Fruit fly (Drosophila melanogaster): ENCODE measurements around the gene Akap200.
A peak's percentile ranks its signal among the peaks of the same experiment; 100 is the strongest.

The Akap200 gene

dm6 chr2L:8461782-8462453 lies 46.4 kb downstream of the Akap200 start (continued):
- TF ChIP-seq CG9932 (GFP tag; IDR thresholded peaks at IDR 0.05) (no peak; the same call in 1 of the 2 replicates), CG10462 (GFP tag; optimal IDR thresholded peaks at IDR 0.05) (no peak), Doc2 (GFP tag; IDR thresholded peaks at IDR 0.05) (no peak), dpn (GFP tag; optimal IDR thresholded peaks at IDR 0.05) (peak; percentile 14 to 25), eyg (GFP tag; optimal IDR thresholded peaks at IDR 0.05) (no peak), hbn (GFP tag; IDR thresholded peaks at IDR 0.05; ENCODE audit: partially characterized antibody) (no peak), YL-1 (GFP tag; optimal IDR thresholded peaks at IDR 0.05) (no peak), CG15479 (GFP tag; optimal IDR thresholded peaks at IDR 0.05) (no peak), sqz (GFP tag; optimal IDR thresholded peaks at IDR 0.05) (no peak), CG12219 (GFP tag; optimal IDR thresholded peaks at IDR 0.05) (no peak), CG3838 (GFP tag; optimal IDR thresholded peaks at IDR 0.05) (no peak), CG7357 (GFP tag; IDR thresholded peaks at IDR 0.05) (no peak), CG30403 (GFP tag; optimal IDR thresholded peaks at IDR 0.05) (peak; percentile 39), pros (GFP tag; optimal IDR thresholded peaks at IDR 0.05) (no peak), CG9437 (GFP tag; optimal IDR thresholded peaks at IDR 0.05) (no peak), tup (GFP tag; optimal IDR thresholded peaks at IDR 0.05) (no peak), CTCF (GFP tag; optimal IDR thresholded peaks at IDR 0.05) (no peak), CG15011 (GFP tag; optimal IDR thresholded peaks at IDR 0.05) (peak; percentile 19), emc (GFP tag; optimal IDR thresholded peaks at IDR 0.05) (no peak), maf-S (GFP tag; optimal IDR thresholded peaks at IDR 0.05) (no peak), onecut (GFP tag; IDR thresholded peaks at IDR 0.05) (no peak), sc (optimal IDR thresholded peaks at IDR 0.05) (no peak), sc (GFP tag; optimal IDR thresholded peaks at IDR 0.05) (peak; percentile 28), Jarid2 (GFP tag; optimal IDR thresholded peaks at IDR 0.05) (peak; percentile 24), dmrt11E (tag; optimal IDR thresholded peaks at IDR 0.05) (no peak), tna (GFP tag; IDR thresholded peaks at IDR 0.05; ENCODE audit: partially characterized antibody) (no peak), Hr39 (optimal IDR thresholded peaks at IDR 0.05) (no peak), Trl (optimal IDR thresholded peaks at IDR 0.05) (no peak), Trl (GFP tag; optimal IDR thresholded peaks at IDR 0.05) (no peak), prd (optimal IDR thresholded peaks at IDR 0.05) (no peak), prd (GFP tag; IDR thresholded peaks at IDR 0.05) (0 out of 3 replicates have a peak, but pooled peaks have one; percentile 18), CG8290 (GFP tag; optimal IDR thresholded peaks at IDR 0.05) (no peak), CG8290 (tag; optimal IDR thresholded peaks at IDR 0.05) (peak in 1 of 2 experiments; percentile 6), pzg (GFP tag; optimal IDR thresholded peaks at IDR 0.05) (no peak), Bgb (GFP tag; IDR thresholded peaks at IDR 0.05; ENCODE audit: partially characterized antibody) (no peak), Nf-YA (GFP tag; IDR thresholded peaks at IDR 0.05) (no peak), exex (tag; optimal IDR thresholded peaks at IDR 0.05) (peak; percentile 74), D (optimal IDR thresholded peaks at IDR 0.05) (no peak), D (GFP tag; optimal IDR thresholded peaks at IDR 0.05) (no peak), MESR4 (GFP tag; optimal IDR thresholded peaks at IDR 0.05) (no peak), Side (GFP tag; optimal IDR thresholded peaks at IDR 0.05) (peak; percentile 5), B-H2 (GFP tag; optimal IDR thresholded peaks at IDR 0.05) (no peak), Dek (tag; optimal IDR thresholded peaks at IDR 0.05) (peak; percentile 50), CG10209 (GFP tag; optimal IDR thresholded peaks at IDR 0.05) (peak; percentile 33), CG30020 (tag; optimal IDR thresholded peaks at IDR 0.05) (no peak), fu2 (GFP tag; optimal IDR thresholded peaks at IDR 0.05) (no peak), az2 (GFP tag; optimal IDR thresholded peaks at IDR 0.05) (peak; percentile 8), CG7372 (GFP tag; IDR thresholded peaks at IDR 0.05) (no peak), Dref (GFP tag; IDR thresholded peaks at IDR 0.05) (no peak), zf30C (GFP tag; optimal IDR thresholded peaks at IDR 0.05) (no peak), CG11723 (GFP tag; optimal IDR thresholded peaks at IDR 0.05) (no peak), Ssrp (tag; optimal IDR thresholded peaks at IDR 0.05) (no peak), Meics (GFP tag; optimal IDR thresholded peaks at IDR 0.05) (peak; percentile 64)

All from whole organism, embryonic.